Worm (Caenorhabditis elegans): ENCODE results near the gene zipt-16.

Gene zipt-16

ce11 chrV:11462963-11463453 is at the start of gene zipt-16:
zipt-16 (plus strand) TSS chrV:11463013.
- TF ChIP-seq ztf-1 (GFP tag; conservative IDR thresholded peaks at IDR 0.05), result 0 out of 2 replicates have a peak, but pooled peaks have one; percentile 60
- no peak for TF ChIP-seq R02D3.7 (tag; optimal IDR thresholded peaks at IDR 0.05)
- TF ChIP-seq nhr-129 (tag; optimal IDR thresholded peaks at IDR 0.05), result no peak
- no peak for TF ChIP-seq gmeb-1 (tag; optimal IDR thresholded peaks at IDR 0.05)

DNA sequence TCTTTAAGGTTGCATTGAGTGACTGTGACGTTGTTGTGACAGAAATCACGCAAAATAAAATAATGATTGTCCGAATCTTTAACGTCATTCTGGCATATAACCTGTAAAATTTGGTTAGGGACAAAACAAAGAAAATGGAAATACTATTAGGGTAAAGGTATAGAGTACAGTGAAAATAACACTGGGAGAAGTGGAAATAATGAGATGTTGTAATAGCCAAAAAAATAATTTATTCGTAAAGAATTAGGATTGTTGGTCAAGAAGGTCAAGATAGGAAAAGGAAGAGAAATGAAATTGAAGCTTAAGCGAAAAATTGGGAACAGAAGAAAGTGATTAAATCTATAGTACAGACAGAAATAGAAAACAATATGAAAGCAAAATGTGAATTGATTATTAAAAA is 47.8 kb upstream of the zipt-16 start, which contains the start of gene deg-3:
TSS of gene deg-3 (minus strand) at position 101 of the 400 bp plus-strand sequence.
- TF ChIP-seq lin-13 (GFP tag; optimal IDR thresholded peaks at IDR 0.05), result no peak
- no peak for TF ChIP-seq lin-39 (tag; optimal IDR thresholded peaks at IDR 0.05)
- TF ChIP-seq F13H6.1 (tag; optimal IDR thresholded peaks at IDR 0.05), result no peak
- TF ChIP-seq nhr-21 (tag; optimal IDR thresholded peaks at IDR 0.05), result no peak
- no peak for TF ChIP-seq nhr-129 (tag; optimal IDR thresholded peaks at IDR 0.05)
- TF ChIP-seq lsy-2 (tag; optimal IDR thresholded peaks at IDR 0.05), result no peak
- TF ChIP-seq mbf-1 (tag; optimal IDR thresholded peaks at IDR 0.05), result no peak
- TF ChIP-seq ama-1 (optimal IDR thresholded peaks at IDR 0.05), result no peak
- TF ChIP-seq nhr-11 (tag; optimal IDR thresholded peaks at IDR 0.05), result no peak
- no peak for TF ChIP-seq fos-1 (tag; optimal IDR thresholded peaks at IDR 0.05)
- no peak for TF ChIP-seq zag-1 (tag; optimal IDR thresholded peaks at IDR 0.05)
- TF ChIP-seq unc-55 (GFP tag; optimal IDR thresholded peaks at IDR 0.05), result no peak
- TF ChIP-seq blmp-1 (tag; optimal IDR thresholded peaks at IDR 0.05; ENCODE audit: insufficient read depth), result no peak

DNA sequence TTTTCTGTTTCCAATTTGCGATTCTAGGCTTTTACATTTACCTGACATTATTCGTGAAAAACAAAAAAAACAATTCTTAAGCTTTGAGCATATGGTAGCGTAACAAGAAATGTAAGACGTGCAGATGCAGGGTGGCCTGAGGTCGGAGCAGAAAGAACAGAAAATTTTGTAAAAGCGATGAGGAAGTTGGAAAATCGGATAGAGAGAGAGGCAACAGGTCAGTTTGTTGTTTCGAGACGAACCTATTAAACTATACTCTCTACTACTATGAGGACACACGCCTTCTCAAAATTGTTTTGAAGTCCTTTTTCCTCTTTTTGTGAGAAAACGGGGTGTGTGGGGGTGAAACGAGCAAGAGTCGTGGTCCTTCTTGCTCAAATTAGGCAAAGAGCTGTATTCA is 41.2 kb upstream of the zipt-16 start, which contains the start of gene des-2:
TSS of gene des-2 (minus strand) at position 101 of the 400 bp plus-strand sequence.
- TF ChIP-seq sem-4 (tag; optimal IDR thresholded peaks at IDR 0.05), result no peak
- TF ChIP-seq lin-13 (GFP tag; optimal IDR thresholded peaks at IDR 0.05), result no peak
- TF ChIP-seq ceh-16 (tag; optimal IDR thresholded peaks at IDR 0.05), result no peak
- no peak for TF ChIP-seq gmeb-1 (tag; optimal IDR thresholded peaks at IDR 0.05)
- no peak for TF ChIP-seq nhr-12 (tag; optimal IDR thresholded peaks at IDR 0.05)

DNA sequence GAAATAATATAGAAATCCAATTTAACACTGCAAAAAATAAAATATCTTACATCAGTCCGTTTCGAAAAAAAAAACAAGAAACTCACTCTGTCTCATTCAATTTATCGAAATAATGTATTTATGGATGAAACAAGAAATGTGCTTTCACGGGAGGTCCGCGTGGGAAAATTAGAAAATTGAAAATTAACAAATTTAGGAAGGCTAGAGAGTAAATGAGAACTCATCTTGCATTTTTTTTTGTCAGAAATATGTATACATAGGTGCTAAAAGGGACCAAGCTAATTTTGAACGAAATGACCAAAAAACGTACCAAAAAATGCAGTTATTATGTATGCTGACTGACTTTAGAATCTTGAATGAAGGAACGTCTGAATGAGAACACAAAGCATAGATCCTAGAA is 38.2 kb upstream of the zipt-16 start, which contains the start of gene T26H10.2:
TSS of gene T26H10.2 (minus strand) at position 101 of the 400 bp plus-strand sequence.
- TF ChIP-seq nhr-237 (tag; optimal IDR thresholded peaks at IDR 0.05) (no peak), gmeb-1 (tag; optimal IDR thresholded peaks at IDR 0.05) (no peak), unc-39 (tag; optimal IDR thresholded peaks at IDR 0.05) (no peak), lin-39 (tag; optimal IDR thresholded peaks at IDR 0.05) (no peak), lin-13 (GFP tag; optimal IDR thresholded peaks at IDR 0.05) (no peak), nhr-11 (tag; optimal IDR thresholded peaks at IDR 0.05) (no peak), zag-1 (tag; optimal IDR thresholded peaks at IDR 0.05) (no peak), unc-55 (GFP tag; optimal IDR thresholded peaks at IDR 0.05) (no peak), snpc-4 (tag; optimal IDR thresholded peaks at IDR 0.05) (no peak), unc-62 (GFP tag; optimal IDR thresholded peaks at IDR 0.05) (no peak), fos-1 (tag; optimal IDR thresholded peaks at IDR 0.05) (no peak), ceh-16 (tag; optimal IDR thresholded peaks at IDR 0.05) (no peak), ztf-4 (tag; optimal IDR thresholded peaks at IDR 0.05) (no peak), sem-4 (tag; optimal IDR thresholded peaks at IDR 0.05) (no peak)

- no peak for TF ChIP-seq nhr-6 (tag; optimal IDR thresholded peaks at IDR 0.05)
- TF ChIP-seq dmd-4 (tag; optimal IDR thresholded peaks at IDR 0.05), result no peak
- TF ChIP-seq Y55F3AM.14 (GFP tag; optimal IDR thresholded peaks at IDR 0.05), result no peak
- no peak for TF ChIP-seq unc-62 (GFP tag; optimal IDR thresholded peaks at IDR 0.05)
- TF ChIP-seq sem-4 (tag; optimal IDR thresholded peaks at IDR 0.05), result no peak
- TF ChIP-seq lin-11 (tag; optimal IDR thresholded peaks at IDR 0.05), result no peak
- no peak for TF ChIP-seq aly-2 (tag; optimal IDR thresholded peaks at IDR 0.05)
- TF ChIP-seq C34F6.9 (tag; optimal IDR thresholded peaks at IDR 0.05), result peak; percentile 36
- TF ChIP-seq nhr-12 (tag; optimal IDR thresholded peaks at IDR 0.05), result no peak
- TF ChIP-seq nhr-237 (tag; optimal IDR thresholded peaks at IDR 0.05), result no peak
- TF ChIP-seq zag-1 (tag; optimal IDR thresholded peaks at IDR 0.05), result peak; percentile 43
- TF ChIP-seq peb-1 (tag; optimal IDR thresholded peaks at IDR 0.05), result no peak
- TF ChIP-seq nhr-10 (tag; optimal IDR thresholded peaks at IDR 0.05), result no peak
Observed at ce11 chrV:11428728-11429127, 34.1 kb upstream of the zipt-16 start.

ce11 chrV:11430823-11431222 is 32.0 kb upstream of the zipt-16 start:
- TF ChIP-seq blmp-1 (tag; optimal IDR thresholded peaks at IDR 0.05; ENCODE audit: insufficient read depth) (no peak), C34F6.9 (tag; optimal IDR thresholded peaks at IDR 0.05) (no peak), ceh-82 (tag; optimal IDR thresholded peaks at IDR 0.05) (no peak), ceh-16 (tag; optimal IDR thresholded peaks at IDR 0.05) (no peak), gmeb-1 (tag; optimal IDR thresholded peaks at IDR 0.05) (no peak), egl-27 (tag; optimal IDR thresholded peaks at IDR 0.05) (no peak), nhr-77 (tag; optimal IDR thresholded peaks at IDR 0.05) (no peak), aly-2 (tag; optimal IDR thresholded peaks at IDR 0.05) (no peak), lin-39 (tag; optimal IDR thresholded peaks at IDR 0.05) (no peak)
